Worm (Caenorhabditis elegans) whole organism, L1 larva: ENCODE measurements around the gene K09F6.15.

Experiments
- C04F5.9 ChIP-seq: sonication (generic microtip); optimal IDR thresholded peaks from 2 replicates; lab custom pipeline; 2016; ENCODE audit warnings: missing genetic modification characterization, missing compliant biosample characterization
- C34B4.2 ChIP-seq: sonication (generic microtip); optimal IDR thresholded peaks from 2 replicates; lab custom pipeline; 2017; ENCODE audit warnings: mild to moderate bottlenecking, missing genetic modification characterization, missing compliant biosample characterization
- F16B12.6 ChIP-seq: fragments of 150-350 bp; optimal IDR thresholded peaks from 2 replicates; lab custom pipeline; 2014; ENCODE audit warnings: missing biosample characterization, missing genetic modification characterization
- ama-1 ChIP-seq: fragments of 150-350 bp; optimal IDR thresholded peaks from 2 replicates; lab custom pipeline; 2014
- blmp-1 ChIP-seq: fragments of 150-350 bp; optimal IDR thresholded peaks from 2 replicates; lab custom pipeline; 2014; ENCODE audit warnings: missing biosample characterization, missing genetic modification characterization
- ceh-63 ChIP-seq: fragments of 200-800 bp; sonication (Bioruptor generic); optimal IDR thresholded peaks from 2 replicates; lab custom pipeline; 2018; ENCODE audit warnings: mild to moderate bottlenecking, missing genetic modification characterization, missing compliant biosample characterization
- ceh-8 ChIP-seq: fragments of 200-800 bp; sonication (Bioruptor generic); optimal IDR thresholded peaks from 2 replicates; lab custom pipeline; 2018; ENCODE audit warnings: mild to moderate bottlenecking, missing genetic modification characterization, moderate library complexity, missing compliant biosample characterization
- ceh-82 ChIP-seq, 3 experiments: fragments of 150-350 bp in 1 of 3; sonication (generic microtip) in 2 of 3; optimal IDR thresholded peaks; 2 replicates each; lab custom pipeline; 2014 to 2017; ENCODE audit warnings: missing biosample characterization in 3 of 3, missing genetic modification characterization in 3 of 3
- ceh-90 ChIP-seq: sonication (generic microtip); optimal IDR thresholded peaks from 2 replicates; lab custom pipeline; 2016; ENCODE audit warnings: missing genetic modification characterization, missing compliant biosample characterization
- dsc-1 ChIP-seq: sonication (generic microtip); optimal IDR thresholded peaks from 2 replicates; lab custom pipeline; 2016; ENCODE audit warnings: mild to moderate bottlenecking, missing genetic modification characterization, missing compliant biosample characterization
- efl-1 ChIP-seq, 4 experiments: fragments of 150-350 bp; optimal IDR thresholded peaks in 3 of 4; peaks in 1 of 4; 1 replicate in 1 of 4; 2 replicates in 3 of 4; lab custom pipeline; 2014; ENCODE audit warnings: missing biosample characterization in 2 of 4, missing genetic modification characterization in 2 of 4, missing genetic modification reagents in 2 of 4
- elt-2 ChIP-seq: sonication (generic microtip); optimal IDR thresholded peaks from 2 replicates; lab custom pipeline; 2016; ENCODE audit warnings: missing genetic modification characterization, mild to moderate bottlenecking, inconsistent platforms, missing compliant biosample characterization, missing genetic modification reagents
- elt-3 ChIP-seq, 6 experiments: fragments of 150-350 bp in 1 of 6; sonication (generic microtip); optimal IDR thresholded peaks; 2 replicates each; lab custom pipeline; 2017 to 2018; ENCODE audit warnings: missing biosample characterization in 6 of 6, missing genetic modification characterization in 6 of 6, inconsistent platforms in 1 of 6
- fkh-10 ChIP-seq: sonication (generic microtip); optimal IDR thresholded peaks from 2 replicates; lab custom pipeline; 2017; ENCODE audit warnings: missing biosample characterization, missing genetic modification reagents, missing genetic modification characterization
- fos-1 ChIP-seq: fragments of 150-350 bp; optimal IDR thresholded peaks from 2 replicates; lab custom pipeline; 2014; ENCODE audit warnings: missing biosample characterization, missing genetic modification characterization
- grh-1 ChIP-seq: fragments of 200-800 bp; sonication (Bioruptor generic); IDR thresholded peaks from 2 replicates; pipeline ENCODE4 v1.3.6; 2022; ENCODE audit warnings: missing genetic modification reagents, missing genetic modification characterization, missing compliant biosample characterization
- hlh-4 ChIP-seq: sonication (generic microtip); optimal IDR thresholded peaks from 2 replicates; lab custom pipeline; 2016; ENCODE audit warnings: mild to moderate bottlenecking, missing genetic modification characterization, missing compliant biosample characterization
- irx-1 ChIP-seq: sonication (generic microtip); optimal IDR thresholded peaks from 2 replicates; lab custom pipeline; 2016; ENCODE audit warnings: missing genetic modification characterization, missing compliant biosample characterization
- jun-1 ChIP-seq: fragments of 150-350 bp; optimal IDR thresholded peaks from 2 replicates; lab custom pipeline; 2014; ENCODE audit warnings: missing biosample characterization, missing genetic modification reagents, missing genetic modification characterization
- lin-13 ChIP-seq: fragments of 150-350 bp; optimal IDR thresholded peaks from 2 replicates; lab custom pipeline; 2014; ENCODE audit warnings: missing biosample characterization, missing genetic modification reagents, missing genetic modification characterization
- lin-14 ChIP-seq: fragments of 200-800 bp; sonication (Bioruptor generic); optimal IDR thresholded peaks from 2 replicates; lab custom pipeline; 2018; ENCODE audit warnings: mild to moderate bottlenecking, missing genetic modification characterization, moderate library complexity, missing compliant biosample characterization
- mdl-1 ChIP-seq, 2 experiments: fragments of 150-350 bp; optimal IDR thresholded peaks; 2 replicates each; lab custom pipeline; 2014 to 2017; ENCODE audit warnings: missing biosample characterization in 2 of 2, missing genetic modification characterization in 2 of 2, inconsistent platforms in 1 of 2
- nhr-19 ChIP-seq: fragments of 200-800 bp; sonication (Bioruptor generic); conservative IDR thresholded peaks from 2 replicates; pipeline ENCODE4 v1.3.6; 2022; ENCODE audit warnings: missing genetic modification characterization, missing compliant biosample characterization
- nhr-84 ChIP-seq: sonication (generic microtip); optimal IDR thresholded peaks from 2 replicates; lab custom pipeline; 2017; ENCODE audit warnings: missing biosample characterization, missing genetic modification characterization
- pax-3 ChIP-seq: fragments of 200-800 bp; sonication (Bioruptor generic); optimal IDR thresholded peaks from 2 replicates; lab custom pipeline; 2018; ENCODE audit warnings: mild to moderate bottlenecking, missing genetic modification characterization, moderate library complexity, missing compliant biosample characterization
- pqm-1 ChIP-seq: sonication (generic microtip); optimal IDR thresholded peaks from 3 replicates; lab custom pipeline; 2017; ENCODE audit warnings: missing biosample characterization, missing genetic modification characterization
- snpc-4 ChIP-seq: fragments of 150-350 bp; optimal IDR thresholded peaks from 2 replicates; lab custom pipeline; 2014; ENCODE audit warnings: missing biosample characterization, missing genetic modification characterization
- sox-4 ChIP-seq: sonication (generic microtip); optimal IDR thresholded peaks from 2 replicates; lab custom pipeline; 2016; ENCODE audit warnings: missing genetic modification characterization, missing compliant biosample characterization
- tbx-2 ChIP-seq: sonication (generic microtip); optimal IDR thresholded peaks from 2 replicates; lab custom pipeline; 2016; ENCODE audit warnings: missing genetic modification characterization, missing compliant biosample characterization
- unc-30 ChIP-seq: sonication (generic microtip); optimal IDR thresholded peaks from 2 replicates; lab custom pipeline; 2017; ENCODE audit warnings: missing biosample characterization, missing genetic modification characterization
- unc-62 ChIP-seq: fragments of 150-350 bp; optimal IDR thresholded peaks from 2 replicates; lab custom pipeline; 2014; ENCODE audit warnings: missing biosample characterization, missing genetic modification reagents, missing genetic modification characterization
- unc-98 ChIP-seq: fragments of 200-800 bp; sonication (Bioruptor generic); IDR thresholded peaks from 2 replicates; pipeline ENCODE4 v1.3.6; 2022; ENCODE audit warnings: missing genetic modification characterization, missing compliant biosample characterization
- xbp-1 ChIP-seq: sonication (generic microtip); optimal IDR thresholded peaks from 2 replicates; lab custom pipeline; 2016; ENCODE audit warnings: missing genetic modification characterization, missing compliant biosample characterization
- zag-1 ChIP-seq: fragments of 150-350 bp; optimal IDR thresholded peaks from 2 replicates; lab custom pipeline; 2014; ENCODE audit warnings: missing biosample characterization, missing genetic modification characterization
- ztf-11 ChIP-seq, 2 experiments: sonication (generic microtip); optimal IDR thresholded peaks; 2 replicates each; lab custom pipeline; 2016 to 2017; ENCODE audit warnings: missing genetic modification characterization in 2 of 2, missing biosample characterization in 1 of 2, missing compliant biosample characterization in 1 of 2
- ztf-4 ChIP-seq: fragments of 150-350 bp; optimal IDR thresholded peaks from 2 replicates; lab custom pipeline; 2014; ENCODE audit warnings: missing biosample characterization, missing genetic modification characterization

The K09F6.15 gene

DNA sequence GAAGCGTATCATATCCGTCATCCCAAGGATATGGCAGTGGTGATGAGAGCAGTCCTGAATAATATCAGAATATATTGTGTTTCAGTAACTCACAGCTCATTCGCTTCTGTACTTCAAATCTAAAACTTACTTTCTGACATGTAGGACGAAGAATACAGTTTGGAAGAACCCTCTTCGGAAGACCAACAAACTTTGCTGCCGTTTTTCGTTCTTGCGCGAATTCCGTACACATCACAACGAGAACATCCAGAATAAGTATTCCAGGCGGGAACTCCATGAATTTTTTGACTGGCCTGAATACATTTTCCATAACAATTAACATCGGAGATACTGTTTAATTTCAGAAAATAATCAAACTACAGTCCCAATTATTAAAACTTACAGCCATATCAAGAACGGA, at the start of gene K09F6.15:
Gene K09F6.15, minus strand, starts transcription at position 101 of the 400 bp plus-strand sequence.
- no peak for TF ChIP-seq sox-4 (tag; lab: Kevin White, UChicago)
- no peak for TF ChIP-seq fkh-10
- no peak for TF ChIP-seq irx-1 (tag; lab: Kevin White, UChicago)

DNA sequence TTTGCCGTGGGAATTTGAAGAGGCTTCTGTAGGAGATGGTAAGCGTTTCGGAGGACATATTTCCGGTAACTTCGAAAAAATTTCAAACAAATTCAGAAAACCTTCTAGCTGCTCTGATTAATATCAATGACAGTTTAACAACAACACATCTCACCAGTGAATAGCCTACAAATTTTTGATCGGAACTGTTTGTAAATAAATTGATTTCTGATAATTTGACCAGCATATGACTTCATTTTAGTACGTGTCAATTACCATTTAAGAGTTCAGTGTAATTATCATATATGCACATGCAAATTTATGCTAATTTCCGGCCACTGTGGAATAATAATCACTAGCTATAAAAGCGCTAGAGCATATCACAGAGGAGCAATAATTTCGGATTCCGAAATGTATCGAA, 47.6 kb upstream of the K09F6.15 start, which contains the start of gene ZK1240.11:
Gene ZK1240.11, plus strand, starts transcription at position 301 of the 400 bp plus-strand sequence.
- TF ChIP-seq grh-1 (no peak), ztf-11 (tag; optimal IDR thresholded peaks at IDR 0.05; lab: Kevin White, UChicago) (no peak), snpc-4 (tag; lab: Kevin White, UChicago) (no peak), efl-1 (optimal IDR thresholded peaks at IDR 0.05; lab: Kevin White, UChicago) (no peak), efl-1 (GFP tag; optimal IDR thresholded peaks at IDR 0.05 in 1 of 2; lab: Kevin White, UChicago) (peak in 1 of 2 experiments; percentile 25), C34B4.2 (tag; lab: Kevin White, UChicago) (no peak)

DNA sequence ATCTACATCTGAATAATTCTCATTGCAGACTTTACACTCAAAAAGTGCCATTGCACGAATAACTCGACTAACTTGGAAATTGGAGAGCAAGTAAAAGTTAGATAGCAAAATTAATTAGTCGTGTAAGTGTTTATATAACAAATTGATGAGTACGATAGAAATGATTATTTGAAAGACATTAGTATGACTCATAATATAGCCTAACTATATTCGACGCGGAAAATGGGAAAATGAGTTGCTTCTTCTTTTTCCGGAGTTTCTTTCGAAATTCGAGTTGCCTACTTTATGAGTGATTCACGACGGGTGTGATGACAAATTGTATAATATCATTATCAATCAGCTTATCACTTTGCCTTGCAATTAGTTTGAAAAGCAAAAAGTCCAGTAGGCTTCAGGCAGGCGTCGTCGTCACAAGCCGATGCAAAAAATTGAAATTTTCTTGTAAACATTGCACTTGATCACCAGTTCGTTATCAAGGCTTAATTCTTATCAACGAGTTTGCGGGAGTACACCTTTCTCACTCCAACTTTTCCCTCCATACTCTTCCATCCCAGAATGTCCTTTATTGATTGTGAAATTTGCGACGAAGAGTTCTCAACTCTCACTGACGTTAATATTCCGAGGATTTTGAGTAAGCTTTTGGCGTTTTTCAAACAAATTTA, 45.7 kb upstream of the K09F6.15 start, which contains the start of the genes ZK1240.6 and ZK1240.2:
Gene ZK1240.6, minus strand, starts transcription at position 51 of the 662 bp plus-strand sequence.
Gene ZK1240.2, plus strand, starts transcription at position 520 of the 662 bp plus-strand sequence.
- no peak for TF ChIP-seq zag-1 (tag; lab: Kevin White, UChicago)
- no peak for TF ChIP-seq fkh-10
- TF ChIP-seq unc-98 = no peak
- TF ChIP-seq hlh-4 (tag; lab: Kevin White, UChicago) = no peak
- TF ChIP-seq blmp-1 (tag; lab: Kevin White, UChicago) = no peak
- peak; percentile 49 for TF ChIP-seq pqm-1
- no peak for TF ChIP-seq snpc-4 (tag; lab: Kevin White, UChicago)
- no peak for TF ChIP-seq mdl-1 (tag; optimal IDR thresholded peaks at IDR 0.05; lab: Kevin White, UChicago)
- no peak for TF ChIP-seq unc-62 (GFP tag; lab: Kevin White, UChicago)
- peak; percentile 74 for TF ChIP-seq elt-2 (tag; lab: Kevin White, UChicago)
- no peak for TF ChIP-seq lin-14 (GFP tag; lab: Kevin White, UChicago)
- no peak for TF ChIP-seq xbp-1
- TF ChIP-seq lin-13 (GFP tag; lab: Kevin White, UChicago) = no peak

DNA sequence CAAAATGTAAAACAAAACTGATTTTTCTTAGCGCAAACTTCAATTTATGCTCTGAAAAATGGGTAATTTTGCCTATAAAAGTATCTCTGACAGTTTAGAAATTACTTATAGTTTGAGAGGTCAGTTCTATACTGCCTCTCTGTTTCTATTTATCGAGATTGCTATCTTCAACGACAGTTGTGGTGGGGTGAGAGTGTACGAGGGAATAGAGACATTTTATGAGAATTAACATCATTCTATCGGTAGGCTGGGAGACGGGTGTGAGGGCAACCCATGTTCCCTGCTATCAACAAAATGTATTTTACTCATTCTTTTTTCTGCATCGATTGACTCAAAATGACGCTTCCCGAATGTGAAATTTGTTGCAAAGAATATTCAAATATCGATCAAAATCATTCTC, 42.8 kb upstream of the K09F6.15 start, which contains the start of gene ZK1240.3:
Gene ZK1240.3, plus strand, starts transcription at position 238 of the 400 bp plus-strand sequence.
- peak; percentile 30 for TF ChIP-seq elt-2 (tag; lab: Kevin White, UChicago)
- no peak for TF ChIP-seq fos-1 (tag; lab: Kevin White, UChicago)
- TF ChIP-seq ceh-90 (tag; lab: Kevin White, UChicago) = no peak
- TF ChIP-seq mdl-1 (tag; optimal IDR thresholded peaks at IDR 0.05; lab: Kevin White, UChicago) = no peak

DNA sequence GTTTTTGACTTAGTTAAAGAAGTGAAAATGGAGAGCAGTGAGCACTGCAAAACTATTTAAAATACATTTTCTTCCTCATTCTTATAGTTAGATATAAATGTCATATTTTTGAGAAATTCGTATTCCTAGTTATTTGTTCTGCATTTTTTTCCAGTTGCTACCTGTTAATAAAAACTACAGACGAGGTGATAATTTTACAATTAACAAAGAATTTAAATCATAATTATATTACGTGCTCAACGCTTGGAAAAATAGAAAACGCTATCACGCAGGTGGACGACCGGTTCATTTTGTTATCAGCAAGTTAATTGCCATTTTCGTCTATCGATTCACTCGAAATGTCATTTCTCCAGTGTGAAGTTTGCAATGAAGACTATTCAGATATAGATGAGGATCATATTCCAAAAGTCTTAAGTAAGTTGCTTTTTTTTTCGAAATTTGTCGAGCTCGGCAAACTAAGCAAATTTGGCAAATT, 40.6 kb upstream of the K09F6.15 start, which contains the start of the genes ZK1240.5 and ZK1240.9:
Gene ZK1240.5, minus strand, starts transcription at position 51 of the 475 bp plus-strand sequence.
Gene ZK1240.9, plus strand, starts transcription at position 307 of the 475 bp plus-strand sequence.
- TF ChIP-seq efl-1 (optimal IDR thresholded peaks at IDR 0.05; lab: Kevin White, UChicago) (no peak), efl-1 (GFP tag; optimal IDR thresholded peaks at IDR 0.05 in 1 of 2; lab: Kevin White, UChicago) (peak in 1 of 2 experiments; percentile 79), unc-98 (no peak), nhr-19 (GFP tag; lab: Robert Waterston, UW) (no peak), elt-2 (tag; lab: Kevin White, UChicago) (peak; percentile 35)

DNA sequence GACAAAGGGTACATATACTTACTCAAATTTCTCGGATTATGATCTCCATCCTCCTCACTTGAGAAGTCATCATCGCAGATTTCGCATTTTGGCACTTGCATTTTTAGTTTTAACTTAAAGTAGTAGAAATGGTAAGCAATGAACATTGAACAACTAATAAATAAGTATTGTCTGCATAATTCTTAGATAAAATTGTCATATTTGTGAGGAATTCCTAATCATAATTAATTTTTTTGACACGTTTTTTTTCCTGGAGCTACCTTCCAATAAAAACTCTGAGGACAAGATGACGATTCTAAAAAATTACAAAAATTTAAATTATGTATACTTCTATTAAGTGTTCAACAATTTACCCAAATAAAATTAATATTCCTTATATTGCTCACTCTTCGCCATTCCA, 35.4 kb upstream of the K09F6.15 start, which contains the start of the genes trim-21 and B0281.1:
Gene trim-21, minus strand, starts transcription at position 101 of the 400 bp plus-strand sequence.
Gene B0281.1, plus strand, starts transcription at position 321 of the 400 bp plus-strand sequence.
- TF ChIP-seq unc-30 (tag; lab: Kevin White, UChicago) = no peak
- TF ChIP-seq pax-3 (tag; lab: Kevin White, UChicago) = no peak
- no peak for TF ChIP-seq jun-1 (tag; lab: Kevin White, UChicago)
- TF ChIP-seq ceh-63 = no peak
- TF ChIP-seq ztf-4 (tag; lab: Kevin White, UChicago) = no peak
- TF ChIP-seq unc-98 = no peak
- no peak for TF ChIP-seq ceh-82 (tag; optimal IDR thresholded peaks at IDR 0.05; lab: Kevin White, UChicago)
- TF ChIP-seq F16B12.6 = no peak
- TF ChIP-seq ama-1 = no peak
- TF ChIP-seq elt-3 (tag; optimal IDR thresholded peaks at IDR 0.05; lab: Kevin White, UChicago) = no peak
- TF ChIP-seq dsc-1 (tag; lab: Kevin White, UChicago) = no peak
- TF ChIP-seq nhr-84 (tag; lab: Kevin White, UChicago) = no peak
- no peak for TF ChIP-seq tbx-2 (tag; lab: Kevin White, UChicago)
- TF ChIP-seq ceh-8 = no peak
- TF ChIP-seq C04F5.9 = no peak
- TF ChIP-seq zag-1 (tag; lab: Kevin White, UChicago) = no peak
- TF ChIP-seq, all 84 proteins: peak for 0
